Worm (Caenorhabditis elegans): ENCODE results near the gene clec-139.

- TF ChIP-seq mep-1 (tag; optimal IDR thresholded peaks at IDR 0.05) (no peak), mab-5 (tag; optimal IDR thresholded peaks at IDR 0.05) (no peak), nhr-237 (tag; optimal IDR thresholded peaks at IDR 0.05) (no peak)
These were observed 44.2 kb downstream of the clec-139 start for ce11 chrII:4577391-4577790.

Data from whole organism, mixed stage, embryonic.